Worm (Caenorhabditis elegans) whole organism, L3 larva: ENCODE measurements around the gene C06G3.3.

Source experiments
- aly-2 ChIP-seq: fragments of 150-350 bp; optimal IDR thresholded peaks from 2 replicates; lab custom pipeline; 2014; ENCODE audit warnings: missing biosample characterization, missing genetic modification characterization
- ama-1 ChIP-seq: fragments of 150-350 bp; optimal IDR thresholded peaks from 2 replicates; lab custom pipeline; 2018
- nhr-11 ChIP-seq: fragments of 150-350 bp; optimal IDR thresholded peaks from 2 replicates; lab custom pipeline; 2014; ENCODE audit warnings: missing biosample characterization, missing genetic modification characterization
- ztf-4 ChIP-seq: fragments of 150-350 bp; optimal IDR thresholded peaks from 2 replicates; lab custom pipeline; 2014; ENCODE audit warnings: missing biosample characterization, missing genetic modification characterization

- TF ChIP-seq nhr-11 (tag; lab: Kevin White, UChicago), result no peak
- no peak for TF ChIP-seq aly-2 (tag; lab: Kevin White, UChicago)
- no peak for TF ChIP-seq ztf-4 (tag; lab: Kevin White, UChicago)
- no peak for TF ChIP-seq ama-1 (lab: Kevin White, UChicago)
Measured at ce11 chrIV:7075063-7075462, 39.1 kb downstream of the C06G3.3 start, which contains the start of gene srg-50.
